Worm (Caenorhabditis elegans) whole organism, mixed stage, embryonic: ENCODE measurements around the gene F38A5.2.

Experiments used
- M03D4.4 ChIP-seq: sonication (generic microtip); optimal IDR thresholded peaks from 2 replicates; lab custom pipeline; 2017; ENCODE audit warnings: mild to moderate bottlenecking, missing genetic modification characterization, missing compliant biosample characterization
- bed-3 ChIP-seq: fragments of 200-800 bp; sonication (Bioruptor generic); optimal IDR thresholded peaks from 3 replicates; lab custom pipeline; 2018; ENCODE audit warnings: mild to moderate bottlenecking, missing genetic modification characterization, moderate library complexity, missing compliant biosample characterization
- blmp-1 ChIP-seq: fragments of 150-350 bp; optimal IDR thresholded peaks from 2 replicates; lab custom pipeline; 2014; ENCODE audit warnings: missing biosample characterization, missing genetic modification characterization
- ceh-39 ChIP-seq: fragments of 150-350 bp; optimal IDR thresholded peaks from 2 replicates; lab custom pipeline; 2014; ENCODE audit warnings: missing biosample characterization, missing genetic modification characterization
- ceh-43 ChIP-seq: fragments of 200-800 bp; sonication (Bioruptor generic); optimal IDR thresholded peaks from 2 replicates; lab custom pipeline; 2018; ENCODE audit warnings: mild to moderate bottlenecking, missing genetic modification characterization, moderate library complexity, missing compliant biosample characterization
- ces-1 ChIP-seq: fragments of 150-350 bp; optimal IDR thresholded peaks from 2 replicates; lab custom pipeline; 2014; ENCODE audit warnings: missing biosample characterization, missing genetic modification reagents, missing genetic modification characterization
- cnd-1 ChIP-seq: fragments of 200-800 bp; sonication (Bioruptor generic); optimal IDR thresholded peaks from 2 replicates; lab custom pipeline; 2018; ENCODE audit warnings: mild to moderate bottlenecking, missing genetic modification characterization, missing compliant biosample characterization
- elt-1 ChIP-seq: sonication (generic microtip); optimal IDR thresholded peaks from 2 replicates; lab custom pipeline; 2017; ENCODE audit warnings: missing genetic modification characterization, mild to moderate bottlenecking, missing compliant biosample characterization, antibody characterized with exemption, moderate library complexity, borderline replicate concordance; ENCODE audit not compliant: insufficient read depth
- elt-3 ChIP-seq: fragments of 150-350 bp; optimal IDR thresholded peaks from 2 replicates; lab custom pipeline; 2014; ENCODE audit warnings: missing biosample characterization, missing genetic modification characterization
- flh-1 ChIP-seq: fragments of 200-800 bp; sonication (Bioruptor generic); optimal IDR thresholded peaks from 2 replicates; lab custom pipeline; 2018; ENCODE audit warnings: mild to moderate bottlenecking, missing genetic modification characterization, moderate library complexity, missing compliant biosample characterization
- ham-2 ChIP-seq: fragments of 200-800 bp; sonication (Bioruptor generic); optimal IDR thresholded peaks from 2 replicates; lab custom pipeline; 2018; ENCODE audit warnings: mild to moderate bottlenecking, missing genetic modification characterization, missing compliant biosample characterization
- hlh-1 ChIP-seq: fragments of 150-350 bp; optimal IDR thresholded peaks from 2 replicates; lab custom pipeline; 2014; ENCODE audit warnings: missing biosample characterization, missing genetic modification reagents, missing genetic modification characterization
- lin-32 ChIP-seq: fragments of 200-800 bp; sonication (Bioruptor generic); optimal IDR thresholded peaks from 2 replicates; lab custom pipeline; 2018; ENCODE audit warnings: mild to moderate bottlenecking, missing genetic modification characterization, missing compliant biosample characterization
- lsy-2 ChIP-seq: fragments of 150-350 bp; optimal IDR thresholded peaks from 2 replicates; lab custom pipeline; 2014; ENCODE audit warnings: missing biosample characterization, missing genetic modification characterization
- mep-1 ChIP-seq: fragments of 150-350 bp; optimal IDR thresholded peaks from 2 replicates; lab custom pipeline; 2017; ENCODE audit warnings: missing biosample characterization, missing genetic modification reagents, missing genetic modification characterization, inconsistent platforms
- nhr-12 ChIP-seq: fragments of 150-350 bp; optimal IDR thresholded peaks from 2 replicates; lab custom pipeline; 2014; ENCODE audit warnings: missing biosample characterization, missing genetic modification characterization
- nhr-2 ChIP-seq: fragments of 150-350 bp; optimal IDR thresholded peaks from 2 replicates; lab custom pipeline; 2014; ENCODE audit warnings: missing biosample characterization, missing genetic modification characterization
- nhr-237 ChIP-seq: fragments of 150-350 bp; optimal IDR thresholded peaks from 2 replicates; lab custom pipeline; 2014; ENCODE audit warnings: missing biosample characterization, missing genetic modification characterization
- nhr-28 ChIP-seq: fragments of 150-350 bp; optimal IDR thresholded peaks from 2 replicates; lab custom pipeline; 2014; ENCODE audit warnings: missing biosample characterization, missing genetic modification characterization
- nhr-76 ChIP-seq: sonication (generic microtip); optimal IDR thresholded peaks from 2 replicates; lab custom pipeline; 2017; ENCODE audit warnings: missing biosample characterization, missing genetic modification characterization
- pha-4 ChIP-seq: fragments of 150-350 bp; optimal IDR thresholded peaks from 2 replicates; lab custom pipeline; 2018; ENCODE audit warnings: missing biosample characterization, missing genetic modification reagents, missing genetic modification characterization
- sem-2 ChIP-seq: fragments of 200-800 bp; sonication (Bioruptor generic); optimal IDR thresholded peaks from 2 replicates; lab custom pipeline; 2018; ENCODE audit warnings: mild to moderate bottlenecking, missing genetic modification characterization, missing compliant biosample characterization
- snpc-4 ChIP-seq: fragments of 150-350 bp; optimal IDR thresholded peaks from 2 replicates; lab custom pipeline; 2014; ENCODE audit warnings: missing biosample characterization, missing genetic modification characterization
- tbx-8 ChIP-seq: fragments of 200-800 bp; sonication (Bioruptor generic); optimal IDR thresholded peaks from 2 replicates; lab custom pipeline; 2018; ENCODE audit warnings: mild to moderate bottlenecking, missing genetic modification characterization, moderate library complexity, missing compliant biosample characterization
- unc-62 ChIP-seq: fragments of 150-350 bp; optimal IDR thresholded peaks from 2 replicates; lab custom pipeline; 2014; ENCODE audit warnings: missing biosample characterization, missing genetic modification reagents, missing genetic modification characterization
- zip-8 ChIP-seq: fragments of 150-350 bp; optimal IDR thresholded peaks from 2 replicates; lab custom pipeline; 2014; ENCODE audit warnings: missing biosample characterization, missing genetic modification characterization
- ztf-11 ChIP-seq: fragments of 150-350 bp; optimal IDR thresholded peaks from 2 replicates; lab custom pipeline; 2014; ENCODE audit warnings: missing biosample characterization, missing genetic modification characterization

Gene F38A5.2

DNA sequence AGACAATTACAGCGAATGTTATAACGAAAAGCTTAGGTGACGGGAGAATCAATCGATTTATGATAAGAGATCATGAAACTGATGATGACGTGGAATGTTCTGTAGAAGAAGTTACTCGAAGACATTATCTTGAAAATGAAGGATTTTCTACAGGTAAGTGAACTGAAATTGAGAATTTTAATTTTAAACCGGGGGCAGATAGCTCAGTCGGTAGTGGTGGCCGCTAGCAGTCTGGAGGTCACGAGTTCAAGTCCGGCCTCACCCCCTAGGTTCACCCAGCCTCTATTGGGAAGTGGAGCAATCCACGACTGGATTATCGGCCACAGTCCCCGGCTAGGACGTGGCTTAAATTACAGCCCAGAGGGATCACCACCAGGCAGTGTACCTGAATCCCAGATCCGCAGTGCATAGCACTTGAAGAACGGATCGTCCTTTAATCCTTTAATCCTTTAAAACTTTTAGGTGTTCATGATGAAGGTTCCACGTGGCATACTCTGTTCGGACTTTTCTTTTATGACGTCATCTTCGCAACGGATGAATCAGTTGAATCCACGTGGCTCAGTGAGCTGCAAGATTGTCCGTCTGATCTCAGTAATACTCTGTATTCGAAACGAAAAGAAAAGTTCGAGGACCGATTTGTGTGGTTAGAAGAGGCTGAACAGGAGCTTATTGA, 33.7 kb downstream of the F38A5.2 start:
- peak; percentile 83 for TF ChIP-seq zip-8 (tag; lab: Kevin White, UChicago)

DNA sequence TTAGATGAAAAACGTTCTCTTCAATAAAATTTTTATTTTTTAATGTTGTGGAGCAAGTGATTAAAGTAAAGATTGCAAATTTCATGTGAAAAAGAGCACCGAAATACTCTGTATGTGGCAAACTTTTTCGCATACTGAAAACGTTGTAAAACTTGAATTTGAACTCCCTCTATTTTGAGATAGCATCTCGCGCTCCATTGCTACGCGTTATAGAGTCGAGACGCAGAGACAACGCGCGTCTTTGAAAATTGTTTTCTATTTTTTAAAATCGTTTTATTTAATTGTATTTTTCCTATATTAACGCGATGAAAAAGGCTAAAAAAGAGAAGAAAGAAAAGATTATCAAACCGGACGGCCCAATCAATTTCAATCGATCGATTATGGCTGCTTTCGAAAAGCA, 36.6 kb downstream of the F38A5.2 start, which contains the start of gene fan-1:
fan-1 (plus strand) TSS at position 78 of the 400 bp plus-strand sequence.
- peak; percentile 36 for TF ChIP-seq mep-1 (tag; lab: Kevin White, UChicago)
- no peak for TF ChIP-seq sem-2 (GFP tag; lab: Kevin White, UChicago)
- peak; percentile 9 for TF ChIP-seq pha-4 (tag; lab: Kevin White, UChicago)
- TF ChIP-seq flh-1 (GFP tag; lab: Kevin White, UChicago) = no peak
- TF ChIP-seq elt-1 (tag; lab: Kevin White, UChicago) = peak; percentile 14
- TF ChIP-seq nhr-237 (tag; lab: Kevin White, UChicago) = peak; percentile 28
- TF ChIP-seq ces-1 = peak; percentile 50

DNA sequence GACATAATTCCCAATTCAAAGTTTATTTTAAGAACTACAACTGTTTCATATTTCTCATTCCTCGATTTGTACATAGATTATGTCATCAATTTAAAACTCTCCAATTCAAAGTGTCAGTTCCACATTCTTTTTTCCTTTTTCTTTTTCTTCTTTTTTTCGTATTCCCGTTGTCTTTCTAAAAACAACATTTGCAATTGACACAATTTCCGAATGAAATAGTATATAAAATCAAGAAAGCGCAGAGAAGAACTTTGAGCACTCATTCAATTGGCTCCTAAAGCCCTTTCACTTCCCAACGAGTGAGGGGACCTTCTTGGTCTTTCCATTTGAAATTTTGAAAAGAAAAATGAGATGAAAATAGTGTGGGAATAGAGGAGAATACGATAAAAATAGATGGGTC, 37.8 kb downstream of the F38A5.2 start:
- TF ChIP-seq ces-1 (peak; percentile 74), hlh-1 (tag; lab: Kevin White, UChicago) (no peak)

DNA sequence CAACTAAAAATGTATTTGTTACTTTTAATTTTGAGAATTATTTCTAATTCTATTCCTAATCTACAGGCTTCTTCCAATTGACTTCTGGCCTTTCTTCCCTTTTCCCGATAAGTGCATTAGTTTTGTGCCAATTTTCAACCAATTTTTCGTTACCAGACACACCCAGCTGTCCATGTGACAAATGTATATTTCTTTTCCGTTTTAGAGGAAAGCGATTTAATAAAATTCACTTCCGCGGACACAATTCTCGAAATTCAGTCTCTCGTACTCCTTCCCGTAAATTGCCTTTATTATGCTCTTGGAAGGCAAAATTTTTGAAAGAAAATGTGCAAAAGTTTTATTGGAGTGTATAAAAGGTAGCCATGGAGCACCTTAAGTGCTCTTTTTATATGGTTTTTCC, 42.2 kb downstream of the F38A5.2 start:
- TF ChIP-seq snpc-4 (tag; lab: Kevin White, UChicago) = no peak
- TF ChIP-seq ces-1 = peak; percentile 92
- TF ChIP-seq tbx-8 (GFP tag; lab: Kevin White, UChicago) = no peak
- TF ChIP-seq lin-32 (GFP tag; lab: Kevin White, UChicago) = no peak
- no peak for TF ChIP-seq nhr-2
- no peak for TF ChIP-seq nhr-12 (tag; lab: Kevin White, UChicago)
- TF ChIP-seq ceh-43 (GFP tag; lab: Kevin White, UChicago) = no peak
- TF ChIP-seq, all 35 proteins: peak for 1

DNA sequence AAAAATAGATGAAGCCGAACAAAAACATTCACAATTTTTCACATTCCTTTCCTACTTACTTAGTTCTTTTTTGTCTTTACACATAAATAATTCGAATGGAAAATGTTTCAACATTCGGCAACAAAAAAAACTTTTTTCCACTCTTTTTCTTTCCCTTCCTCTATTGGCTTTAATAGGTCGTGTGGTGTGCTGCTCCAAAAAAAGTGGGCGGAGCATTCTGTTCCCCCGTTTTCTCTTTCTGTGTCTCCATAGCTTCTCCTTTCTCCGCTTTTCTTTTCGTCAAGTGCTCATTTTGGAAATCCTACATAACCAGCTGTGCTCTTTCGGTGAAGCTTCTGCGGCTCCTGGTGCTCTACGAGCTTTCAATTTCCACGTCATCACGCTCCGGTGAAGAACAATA, 43.8 kb downstream of the F38A5.2 start, which contains the start of gene C01G5.25:
C01G5.25 (plus strand) TSS at position 250 of the 400 bp plus-strand sequence.
- TF ChIP-seq lsy-2 (tag; lab: Kevin White, UChicago) (no peak), nhr-76 (no peak), unc-62 (GFP tag; lab: Kevin White, UChicago) (no peak), pha-4 (tag; lab: Kevin White, UChicago) (no peak), ztf-11 (tag; lab: Kevin White, UChicago) (no peak)

DNA sequence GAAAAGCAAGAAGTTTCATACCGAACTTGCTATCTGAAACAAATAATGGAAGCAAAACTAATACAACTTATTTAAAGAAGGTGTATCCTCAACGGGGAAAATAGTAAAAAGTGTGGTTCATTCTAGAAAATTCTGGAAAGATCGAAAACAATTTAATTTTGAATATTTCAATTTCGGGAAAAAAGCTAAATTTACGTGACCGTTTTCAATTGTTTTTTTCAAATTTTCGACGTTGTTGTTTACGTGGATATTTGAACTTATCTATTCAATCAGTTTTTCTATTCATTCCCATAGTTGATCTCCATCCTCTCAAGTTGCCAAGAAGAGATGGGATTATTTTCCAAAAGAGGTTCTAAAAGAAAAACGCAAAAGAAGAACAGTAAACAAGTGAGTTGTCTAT, 49.3 kb downstream of the F38A5.2 start, which contains the start of gene C01G5.3:
C01G5.3 (plus strand) TSS at position 301 of the 400 bp plus-strand sequence.
- TF ChIP-seq elt-3 (tag; lab: Kevin White, UChicago) = no peak
- TF ChIP-seq bed-3 (GFP tag; lab: Kevin White, UChicago) = no peak
- no peak for TF ChIP-seq M03D4.4 (tag; lab: Kevin White, UChicago)
- no peak for TF ChIP-seq nhr-28
- no peak for TF ChIP-seq unc-62 (GFP tag; lab: Kevin White, UChicago)
- TF ChIP-seq cnd-1 (tag; lab: Kevin White, UChicago) = no peak
- no peak for TF ChIP-seq mep-1 (tag; lab: Kevin White, UChicago)
- no peak for TF ChIP-seq nhr-2
- TF ChIP-seq snpc-4 (tag; lab: Kevin White, UChicago) = no peak
- TF ChIP-seq blmp-1 (tag; lab: Kevin White, UChicago) = no peak
- TF ChIP-seq ztf-11 (tag; lab: Kevin White, UChicago) = no peak
- no peak for TF ChIP-seq tbx-8 (GFP tag; lab: Kevin White, UChicago)
- no peak for TF ChIP-seq nhr-12 (tag; lab: Kevin White, UChicago)
- no peak for TF ChIP-seq lsy-2 (tag; lab: Kevin White, UChicago)
- no peak for TF ChIP-seq nhr-237 (tag; lab: Kevin White, UChicago)
- TF ChIP-seq ham-2 = no peak
- TF ChIP-seq sem-2 (GFP tag; lab: Kevin White, UChicago) = no peak
- no peak for TF ChIP-seq ceh-39 (tag; lab: Kevin White, UChicago)
- no peak for TF ChIP-seq hlh-1 (tag; lab: Kevin White, UChicago)
- no peak for TF ChIP-seq elt-1 (tag; lab: Kevin White, UChicago)
- TF ChIP-seq, all 35 proteins: peak for 0
